Worm (Caenorhabditis elegans) whole organism, young adult: ENCODE measurements around the gene F53B7.7.

Experiments used
- B0035.1 ChIP-seq: sonication (generic microtip); optimal IDR thresholded peaks from 2 replicates; lab custom pipeline; 2016; ENCODE audit warnings: missing genetic modification characterization, mild to moderate bottlenecking, missing compliant biosample characterization, missing genotype, missing genetic modification reagents
- B0261.1 ChIP-seq: sonication (generic microtip); optimal IDR thresholded peaks from 2 replicates; lab custom pipeline; 2016; ENCODE audit warnings: mild to moderate bottlenecking, missing genetic modification characterization, moderate library complexity, missing compliant biosample characterization
- C17E4.6 ChIP-seq: fragments of 200-800 bp; sonication (Bioruptor generic); IDR thresholded peaks from 2 replicates; pipeline ENCODE4 v1.3.6; 2022; ENCODE audit warnings: missing genetic modification reagents, missing genetic modification characterization, missing compliant biosample characterization
- D2030.7 ChIP-seq: fragments of 200-800 bp; sonication (Bioruptor generic); IDR thresholded peaks from 2 replicates; pipeline ENCODE4 v1.3.6; 2022; ENCODE audit warnings: missing genetic modification reagents, missing genetic modification characterization, missing compliant biosample characterization
- F39B2.1 ChIP-seq: fragments of 200-800 bp; sonication (Bioruptor generic); IDR thresholded peaks from 2 replicates; pipeline ENCODE4 v1.3.6; 2022; ENCODE audit warnings: missing genetic modification reagents, missing genetic modification characterization, missing compliant biosample characterization
- F55B11.4 ChIP-seq: sonication (generic microtip); optimal IDR thresholded peaks from 2 replicates; lab custom pipeline; 2016; ENCODE audit warnings: missing compliant biosample characterization, missing genetic modification characterization, borderline replicate concordance; ENCODE audit not compliant: insufficient read depth
- F57C9.4 ChIP-seq: sonication (generic microtip); optimal IDR thresholded peaks from 2 replicates; lab custom pipeline; 2017; ENCODE audit warnings: mild to moderate bottlenecking, missing genetic modification characterization, missing compliant biosample characterization
- K11D2.4 ChIP-seq: fragments of 200-800 bp; sonication (Bioruptor generic); IDR thresholded peaks from 2 replicates; pipeline ENCODE4 v1.3.6; 2022; ENCODE audit warnings: missing genetic modification reagents, missing genetic modification characterization, missing compliant biosample characterization
- K12H6.12 ChIP-seq: fragments of 200-800 bp; sonication (Bioruptor generic); optimal IDR thresholded peaks from 2 replicates; lab custom pipeline; 2018; ENCODE audit warnings: mild to moderate bottlenecking, missing genetic modification characterization, missing compliant biosample characterization
- T07F8.4 ChIP-seq: sonication (generic microtip); optimal IDR thresholded peaks from 2 replicates; lab custom pipeline; 2016; ENCODE audit warnings: mild to moderate bottlenecking, missing genetic modification characterization, moderate library complexity, missing compliant biosample characterization
- T26A5.8 ChIP-seq: sonication (generic microtip); optimal IDR thresholded peaks from 2 replicates; lab custom pipeline; 2016; ENCODE audit warnings: missing genetic modification characterization, missing compliant biosample characterization
- Y53G8AR.9 ChIP-seq: fragments of 200-800 bp; sonication (Bioruptor generic); conservative IDR thresholded peaks from 2 replicates; pipeline ENCODE4 v1.3.6; 2022; ENCODE audit warnings: missing genetic modification reagents, missing genetic modification characterization, missing compliant biosample characterization
- Y56A3A.18 ChIP-seq: fragments of 200-800 bp; sonication (Bioruptor generic); IDR thresholded peaks from 2 replicates; pipeline ENCODE4 v1.3.6; 2022; ENCODE audit warnings: missing genetic modification reagents, missing genetic modification characterization, missing compliant biosample characterization
- ZK185.1 ChIP-seq: sonication (generic microtip); optimal IDR thresholded peaks from 2 replicates; lab custom pipeline; 2016; ENCODE audit warnings: mild to moderate bottlenecking, missing genetic modification characterization, missing compliant biosample characterization; ENCODE audit not compliant: poor library complexity, severe bottlenecking
- ama-1 ChIP-seq, 3 experiments: fragments of 150-350 bp in 1 of 3; sonication (generic microtip) in 2 of 3; optimal IDR thresholded peaks; 2 replicates each; lab custom pipeline; 2014 to 2018; ENCODE audit warnings: missing biosample characterization in 2 of 3, missing genetic modification characterization in 2 of 3, missing genetic modification reagents in 2 of 3
- aptf-2 ChIP-seq: fragments of 200-800 bp; sonication (Bioruptor generic); conservative IDR thresholded peaks from 2 replicates; pipeline ENCODE4 v1.3.6; 2022; ENCODE audit warnings: missing genetic modification reagents, missing genetic modification characterization, missing compliant biosample characterization
- atf-7 ChIP-seq: sonication (generic microtip); optimal IDR thresholded peaks from 2 replicates; lab custom pipeline; 2017; ENCODE audit warnings: mild to moderate bottlenecking, missing genetic modification characterization, missing compliant biosample characterization
- athp-1 ChIP-seq: sonication (generic microtip); optimal IDR thresholded peaks from 2 replicates; lab custom pipeline; 2017; ENCODE audit warnings: mild to moderate bottlenecking, missing genetic modification characterization, missing compliant biosample characterization
- ccch-3 ChIP-seq: fragments of 200-800 bp; sonication (Bioruptor generic); optimal IDR thresholded peaks from 2 replicates; lab custom pipeline; 2018; ENCODE audit warnings: mild to moderate bottlenecking, missing genetic modification characterization, missing compliant biosample characterization
- cebp-2 ChIP-seq: fragments of 200-800 bp; sonication (Bioruptor generic); IDR thresholded peaks from 2 replicates; pipeline ENCODE4 v1.3.6; 2022; ENCODE audit warnings: missing genetic modification characterization, missing compliant biosample characterization
- ceh-100 ChIP-seq: fragments of 200-800 bp; sonication (Bioruptor generic); IDR thresholded peaks from 2 replicates; pipeline ENCODE4 v1.3.6; 2022; ENCODE audit warnings: missing genetic modification reagents, missing genetic modification characterization, missing compliant biosample characterization
- ceh-27 ChIP-seq: fragments of 200-800 bp; sonication (Bioruptor generic); optimal IDR thresholded peaks from 2 replicates; lab custom pipeline; 2018; ENCODE audit warnings: mild to moderate bottlenecking, missing genetic modification characterization, moderate library complexity, missing compliant biosample characterization
- ceh-58 ChIP-seq: fragments of 200-800 bp; sonication (Bioruptor generic); IDR thresholded peaks from 2 replicates; pipeline ENCODE4 v1.3.6; 2022; ENCODE audit warnings: missing genetic modification characterization, missing compliant biosample characterization
- ceh-91 ChIP-seq: fragments of 200-800 bp; sonication (Bioruptor generic); IDR thresholded peaks from 2 replicates; pipeline ENCODE4 v1.3.6; 2022; ENCODE audit warnings: missing genetic modification reagents, missing genetic modification characterization, missing compliant biosample characterization
- die-1 ChIP-seq: sonication (generic microtip); optimal IDR thresholded peaks from 2 replicates; lab custom pipeline; 2016; ENCODE audit warnings: missing genotype, mild to moderate bottlenecking, missing genetic modification characterization, missing compliant biosample characterization
- dox-1 ChIP-seq: fragments of 200-800 bp; sonication (Bioruptor generic); IDR thresholded peaks from 2 replicates; pipeline ENCODE4 v1.3.6; 2022; ENCODE audit warnings: missing genetic modification reagents, missing genetic modification characterization, missing compliant biosample characterization
- egrh-3 ChIP-seq: fragments of 200-800 bp; sonication (Bioruptor generic); IDR thresholded peaks from 2 replicates; pipeline ENCODE4 v1.3.6; 2022; ENCODE audit warnings: missing genetic modification reagents, missing genetic modification characterization, missing compliant biosample characterization
- ets-4 ChIP-seq: fragments of 200-800 bp; sonication (Bioruptor generic); optimal IDR thresholded peaks from 2 replicates; lab custom pipeline; 2018; ENCODE audit warnings: mild to moderate bottlenecking, missing genetic modification characterization, missing compliant biosample characterization
- fkh-3 ChIP-seq: sonication (generic microtip); optimal IDR thresholded peaks from 2 replicates; lab custom pipeline; 2016; ENCODE audit warnings: mild to moderate bottlenecking, missing genetic modification characterization, missing compliant biosample characterization
- gei-17 ChIP-seq: fragments of 200-800 bp; sonication (Bioruptor generic); optimal IDR thresholded peaks from 2 replicates; lab custom pipeline; 2018; ENCODE audit warnings: mild to moderate bottlenecking, missing genetic modification characterization, missing compliant biosample characterization
- him-1 ChIP-seq: sonication (generic microtip); optimal IDR thresholded peaks from 2 replicates; lab custom pipeline; 2016; ENCODE audit warnings: missing genotype, missing genetic modification reagents, missing genetic modification characterization, missing compliant biosample characterization
- hlh-26 ChIP-seq: fragments of 200-800 bp; sonication (Bioruptor generic); conservative IDR thresholded peaks from 2 replicates; pipeline ENCODE4 v1.3.6; 2022; ENCODE audit warnings: missing genetic modification reagents, missing genetic modification characterization, missing compliant biosample characterization
- let-526 ChIP-seq: fragments of 200-800 bp; sonication (Bioruptor generic); IDR thresholded peaks from 2 replicates; pipeline ENCODE4 v1.3.6; 2022; ENCODE audit warnings: missing genetic modification reagents, missing genetic modification characterization, missing compliant biosample characterization
- lin-35 ChIP-seq, 3 experiments: fragments of 150-350 bp in 2 of 3; sonication (generic microtip) in 1 of 3; optimal IDR thresholded peaks; 2 replicates each; lab custom pipeline; 2014 to 2018; ENCODE audit warnings: missing biosample characterization in 3 of 3, missing genetic modification characterization in 3 of 3, missing genetic modification reagents in 3 of 3
- madf-3 ChIP-seq: fragments of 200-800 bp; sonication (Bioruptor generic); IDR thresholded peaks from 2 replicates; pipeline ENCODE4 v1.3.6; 2022; ENCODE audit warnings: missing genetic modification reagents, missing genetic modification characterization, missing compliant biosample characterization
- madf-6 ChIP-seq: fragments of 200-800 bp; sonication (Bioruptor generic); IDR thresholded peaks from 2 replicates; pipeline ENCODE4 v1.3.6; 2022; ENCODE audit warnings: missing genetic modification reagents, missing genetic modification characterization, missing compliant biosample characterization
- mel-28 ChIP-seq: sonication (generic microtip); optimal IDR thresholded peaks from 2 replicates; lab custom pipeline; 2016; ENCODE audit warnings: borderline replicate concordance, mild to moderate bottlenecking, missing genetic modification characterization, missing compliant biosample characterization
- mes-4 ChIP-seq: sonication (generic microtip); optimal IDR thresholded peaks from 2 replicates; lab custom pipeline; 2016; ENCODE audit warnings: missing genotype, missing genetic modification characterization, missing compliant biosample characterization
- nhr-179 ChIP-seq: sonication (generic microtip); optimal IDR thresholded peaks from 2 replicates; lab custom pipeline; 2016; ENCODE audit warnings: mild to moderate bottlenecking, missing genetic modification characterization, missing compliant biosample characterization
- nhr-27 ChIP-seq: fragments of 200-800 bp; sonication (Bioruptor generic); optimal IDR thresholded peaks from 2 replicates; lab custom pipeline; 2018; ENCODE audit warnings: mild to moderate bottlenecking, missing genetic modification characterization, moderate library complexity, missing compliant biosample characterization
- nhr-80 ChIP-seq: sonication (generic microtip); optimal IDR thresholded peaks from 2 replicates; lab custom pipeline; 2016; ENCODE audit warnings: missing genetic modification characterization, missing compliant biosample characterization
- snpc-3.4 ChIP-seq: sonication (generic microtip); optimal IDR thresholded peaks from 2 replicates; lab custom pipeline; 2017; ENCODE audit warnings: missing genetic modification characterization, mild to moderate bottlenecking, missing compliant biosample characterization, antibody characterized with exemption, moderate library complexity, missing genotype, missing genetic modification reagents
- tbp1 ChIP-seq: fragments of 200-800 bp; sonication (Bioruptor generic); optimal IDR thresholded peaks from 2 replicates; lab custom pipeline; 2018; ENCODE audit warnings: mild to moderate bottlenecking, missing genetic modification characterization, missing compliant biosample characterization
- unc-130 ChIP-seq: sonication (generic microtip); optimal IDR thresholded peaks from 2 replicates; lab custom pipeline; 2016; ENCODE audit warnings: missing genetic modification reagents, missing genetic modification characterization, missing compliant biosample characterization
- xnd-1 ChIP-seq: sonication (generic microtip); optimal IDR thresholded peaks from 2 replicates; lab custom pipeline; 2016; ENCODE audit warnings: missing genotype, missing genetic modification reagents, missing genetic modification characterization, missing compliant biosample characterization
- zim-3 ChIP-seq: sonication (generic microtip); optimal IDR thresholded peaks from 2 replicates; lab custom pipeline; 2017; ENCODE audit warnings: mild to moderate bottlenecking, missing genetic modification characterization, moderate library complexity, missing compliant biosample characterization
- ztf-22 ChIP-seq: fragments of 200-800 bp; sonication (Bioruptor generic); optimal IDR thresholded peaks from 2 replicates; lab custom pipeline; 2018; ENCODE audit warnings: mild to moderate bottlenecking, missing genetic modification characterization, moderate library complexity, missing compliant biosample characterization
- ztf-25 ChIP-seq: fragments of 200-800 bp; sonication (Bioruptor generic); IDR thresholded peaks from 2 replicates; pipeline ENCODE4 v1.3.6; 2022; ENCODE audit warnings: missing genetic modification reagents, missing genetic modification characterization, missing compliant biosample characterization
- ztf-26 ChIP-seq: sonication (generic microtip); optimal IDR thresholded peaks from 2 replicates; lab custom pipeline; 2017; ENCODE audit warnings: missing genetic modification characterization, missing compliant biosample characterization

The F53B7.7 gene

ce11 chrV:10961448-10961870 is 37.4 kb upstream of the F53B7.7 start (continued):
- TF ChIP-seq xnd-1 (tag; lab: Kevin White, UChicago) = no peak
- TF ChIP-seq ceh-91 (GFP tag; lab: Robert Waterston, UW) = no peak
- TF ChIP-seq C17E4.6 (GFP tag; lab: Robert Waterston, UW) = no peak
- no peak for TF ChIP-seq madf-3
- peak; percentile 10 for TF ChIP-seq tbp1 (GFP tag; lab: Kevin White, UChicago)
- no peak for TF ChIP-seq cebp-2 (GFP tag; lab: Robert Waterston, UW)
- TF ChIP-seq let-526 = no peak
- peak; percentile 52; the same call in 1 of the 2 replicates for TF ChIP-seq K11D2.4
- TF ChIP-seq lin-35 (GFP tag; optimal IDR thresholded peaks at IDR 0.05; lab: Kevin White, UChicago) = no peak
- no peak for TF ChIP-seq D2030.7
- TF ChIP-seq ceh-100 (GFP tag; lab: Robert Waterston, UW) = no peak
- TF ChIP-seq hlh-26 = no peak
- no peak for TF ChIP-seq nhr-179 (tag; lab: Kevin White, UChicago)
- no peak for TF ChIP-seq ztf-25
- TF ChIP-seq K12H6.12 (tag; lab: Kevin White, UChicago) = peak; percentile 67
- no peak for TF ChIP-seq snpc-3.4 (tag; lab: Kevin White, UChicago)
- no peak for TF ChIP-seq egrh-3 (GFP tag; lab: Robert Waterston, UW)
- no peak for TF ChIP-seq F55B11.4 (tag; lab: Kevin White, UChicago)
- TF ChIP-seq nhr-27 (tag; lab: Kevin White, UChicago) = no peak
- no peak for TF ChIP-seq ccch-3 (GFP tag; lab: Kevin White, UChicago)
- TF ChIP-seq atf-7 (tag; lab: Kevin White, UChicago) = peak; percentile 48
- TF ChIP-seq Y56A3A.18 = 0 out of 2 replicates have a peak, but pooled peaks have one; percentile 43
- TF ChIP-seq F39B2.1 (GFP tag; lab: Robert Waterston, UW) = no peak
- TF ChIP-seq dox-1 (GFP tag; lab: Robert Waterston, UW) = peak; percentile 44; the same call in 1 of the 2 replicates
- TF ChIP-seq mes-4 (tag; lab: Kevin White, UChicago) = no peak
- TF ChIP-seq ztf-22 (GFP tag; lab: Kevin White, UChicago) = no peak
- TF ChIP-seq ZK185.1 (tag; lab: Kevin White, UChicago) = peak; percentile 19
- peak; percentile 7 for TF ChIP-seq nhr-80
- no peak for TF ChIP-seq T26A5.8 (tag; lab: Kevin White, UChicago)
- peak; percentile 67 for TF ChIP-seq ceh-27
- no peak for TF ChIP-seq Y53G8AR.9 (GFP tag; lab: Robert Waterston, UW)
- TF ChIP-seq gei-17 = no peak
- no peak for TF ChIP-seq zim-3 (tag; lab: Kevin White, UChicago)
- TF ChIP-seq athp-1 (tag; lab: Kevin White, UChicago) = no peak
- TF ChIP-seq him-1 (tag; lab: Kevin White, UChicago) = no peak
- TF ChIP-seq ceh-58 = no peak
- TF ChIP-seq ets-4 (GFP tag; lab: Kevin White, UChicago) = no peak
- no peak for TF ChIP-seq mel-28 (tag; lab: Kevin White, UChicago)

ce11 chrV:10965501-10965900 is 33.4 kb upstream of the F53B7.7 start, which contains the start of the genes ctf-4 and eef-1G:
ctf-4 (minus strand) TSS chrV:10965539.
eef-1G (plus strand) TSS chrV:10965719.
- TF ChIP-seq ztf-26 (peak; percentile 77), nhr-80 (peak; percentile 97), T26A5.8 (tag; lab: Kevin White, UChicago) (no peak), B0261.1 (tag; lab: Kevin White, UChicago) (no peak), ama-1 (optimal IDR thresholded peaks at IDR 0.05; lab: Kevin White, UChicago) (no peak), ama-1 (GFP tag; optimal IDR thresholded peaks at IDR 0.05; lab: Kevin White, UChicago) (no peak), fkh-3 (tag; lab: Kevin White, UChicago) (no peak), B0035.1 (tag; lab: Kevin White, UChicago) (no peak), madf-6 (peak; percentile 91), unc-130 (peak; percentile 77), ceh-100 (GFP tag; lab: Robert Waterston, UW) (peak; percentile 77), T07F8.4 (tag; lab: Kevin White, UChicago) (peak; percentile 14), aptf-2 (GFP tag; lab: Robert Waterston, UW) (0 out of 2 replicates have a peak, but pooled peaks have one; percentile 7), die-1 (tag; lab: Kevin White, UChicago) (no peak), let-526 (peak; percentile 87), F57C9.4 (no peak), K12H6.12 (tag; lab: Kevin White, UChicago) (peak; percentile 85)
